Worm (Caenorhabditis elegans) whole organism, L4/young adult: ENCODE data around the gene fbxb-37.

Experiments
- W03F9.2 ChIP-seq: fragments of 150-350 bp; optimal IDR thresholded peaks from 2 replicates; lab custom pipeline; 2014; ENCODE audit warnings: missing biosample characterization, missing genetic modification characterization
- dao-5 ChIP-seq: sonication (generic microtip); optimal IDR thresholded peaks from 2 replicates; lab custom pipeline; 2016; ENCODE audit warnings: missing genotype, missing genetic modification characterization, moderate library complexity, missing compliant biosample characterization
- him-1 ChIP-seq: sonication (generic microtip); optimal IDR thresholded peaks from 2 replicates; lab custom pipeline; 2016; ENCODE audit warnings: missing genotype, missing genetic modification reagents, missing genetic modification characterization, missing compliant biosample characterization

The fbxb-37 gene

ce11 chrII:2093456-2093926 lies at the start of gene fbxb-37:
fbxb-37 (minus strand) TSS chrII:2093876.
- no peak for TF ChIP-seq him-1 (tag; lab: Kevin White, UChicago)
- no peak for TF ChIP-seq W03F9.2
- no peak for TF ChIP-seq dao-5 (tag; lab: Kevin White, UChicago)

- TF ChIP-seq him-1 (tag; lab: Kevin White, UChicago) (no peak), W03F9.2 (no peak), dao-5 (tag; lab: Kevin White, UChicago) (no peak)
Measured at ce11 chrII:2140817-2141216, 47.1 kb upstream of the fbxb-37 start, which contains the start of gene C40A11.3. C40A11.3 (plus strand) TSS chrII:2141117.

- no peak for TF ChIP-seq W03F9.2
- TF ChIP-seq him-1 (tag; lab: Kevin White, UChicago): no peak
- TF ChIP-seq dao-5 (tag; lab: Kevin White, UChicago): no peak
Measured at ce11 chrII:2138901-2139300, 45.2 kb upstream of the fbxb-37 start.

- TF ChIP-seq him-1 (tag; lab: Kevin White, UChicago) (no peak), dao-5 (tag; lab: Kevin White, UChicago) (no peak), W03F9.2 (no peak)
Measured at ce11 chrII:2137235-2137634, 43.6 kb upstream of the fbxb-37 start, which contains the start of gene C40A11.4. C40A11.4 (plus strand) TSS chrII:2137422.

- no peak for TF ChIP-seq dao-5 (tag; lab: Kevin White, UChicago)
- TF ChIP-seq W03F9.2: no peak
- TF ChIP-seq him-1 (tag; lab: Kevin White, UChicago): no peak
Measured at ce11 chrII:2135604-2136003, 41.9 kb upstream of the fbxb-37 start, which contains the start of gene hpo-7. hpo-7 (minus strand) TSS chrII:2135704.

- TF ChIP-seq dao-5 (tag; lab: Kevin White, UChicago): no peak
- no peak for TF ChIP-seq him-1 (tag; lab: Kevin White, UChicago)
- TF ChIP-seq W03F9.2: no peak
Measured at ce11 chrII:2130770-2131169, 37.1 kb upstream of the fbxb-37 start, which contains the start of gene sdz-28. sdz-28 (plus strand) TSS chrII:2131070.

- no peak for TF ChIP-seq him-1 (tag; lab: Kevin White, UChicago)
- no peak for TF ChIP-seq W03F9.2
- TF ChIP-seq dao-5 (tag; lab: Kevin White, UChicago): no peak
Measured at ce11 chrII:2122762-2123161, 29.1 kb upstream of the fbxb-37 start.

- no peak for TF ChIP-seq dao-5 (tag; lab: Kevin White, UChicago)
- TF ChIP-seq W03F9.2: no peak
- no peak for TF ChIP-seq him-1 (tag; lab: Kevin White, UChicago)
Measured at ce11 chrII:2122091-2122490, 28.4 kb upstream of the fbxb-37 start, which contains the start of gene math-37. math-37 (minus strand) TSS chrII:2122191.

- TF ChIP-seq dao-5 (tag; lab: Kevin White, UChicago) (no peak), W03F9.2 (no peak), him-1 (tag; lab: Kevin White, UChicago) (no peak)
Measured at ce11 chrII:2116794-2117193, 23.1 kb upstream of the fbxb-37 start, which contains the start of gene srh-195. srh-195 (minus strand) TSS chrII:2116894.

ce11 chrII:2114488-2114887 lies 20.8 kb upstream of the fbxb-37 start:
- TF ChIP-seq dao-5 (tag; lab: Kevin White, UChicago) (no peak), him-1 (tag; lab: Kevin White, UChicago) (no peak), W03F9.2 (no peak)

- TF ChIP-seq W03F9.2 (no peak), him-1 (tag; lab: Kevin White, UChicago) (no peak), dao-5 (tag; lab: Kevin White, UChicago) (no peak)
Measured at ce11 chrII:2112948-2113347, 19.3 kb upstream of the fbxb-37 start, which contains the start of gene R52.6. R52.6 (minus strand) TSS chrII:2113048.

ce11 chrII:2109943-2110342 lies 16.3 kb upstream of the fbxb-37 start, which contains the start of gene R52.5:
R52.5 (minus strand) TSS chrII:2110043.
- TF ChIP-seq dao-5 (tag; lab: Kevin White, UChicago) (no peak), W03F9.2 (no peak), him-1 (tag; lab: Kevin White, UChicago) (no peak)

ce11 chrII:2108295-2108694 lies 14.6 kb upstream of the fbxb-37 start, which contains the start of gene R52.4:
R52.4 (minus strand) TSS chrII:2108395.
- TF ChIP-seq W03F9.2 (no peak), dao-5 (tag; lab: Kevin White, UChicago) (no peak), him-1 (tag; lab: Kevin White, UChicago) (no peak)

- no peak for TF ChIP-seq him-1 (tag; lab: Kevin White, UChicago)
- TF ChIP-seq W03F9.2: no peak
- TF ChIP-seq dao-5 (tag; lab: Kevin White, UChicago): no peak
Measured at ce11 chrII:2099139-2099976, 5.7 kb upstream of the fbxb-37 start, which contains the start of gene math-42. math-42 (plus strand) TSS chrII:2099926.
